Fruit fly (Drosophila melanogaster) whole organism, embryonic: ENCODE data around the gene CG7276.

ENCODE experiments used
- Blimp-1 ChIP-seq: fragments of 200-800 bp; sonication (Bioruptor generic); optimal IDR thresholded peaks from 3 replicates; lab custom pipeline; 2018; ENCODE audit warnings: missing biosample characterization, missing genetic modification characterization, mild to moderate bottlenecking, moderate library complexity, missing genetic modification reagents
- CG10267 ChIP-seq: fragments of 200-800 bp; sonication (Bioruptor generic); optimal IDR thresholded peaks from 2 replicates; lab custom pipeline; 2018; ENCODE audit warnings: missing biosample characterization, mild to moderate bottlenecking, missing genetic modification characterization, moderate library complexity
- CG11085 ChIP-seq: fragments of 200-800 bp; sonication (Bioruptor generic); IDR thresholded peaks from 2 replicates; pipeline ENCODE4 v1.3.6; 2022; ENCODE audit warnings: missing biosample characterization, missing genetic modification characterization
- CG11695 ChIP-seq: fragments of 200-800 bp; sonication (Bioruptor generic); IDR thresholded peaks from 3 replicates; pipeline ENCODE4 v1.3.6; 2022; ENCODE audit warnings: missing biosample characterization, missing genetic modification characterization
- CG13424 ChIP-seq: fragments of 200-800 bp; sonication (Bioruptor generic); optimal IDR thresholded peaks from 2 replicates; lab custom pipeline; 2019; ENCODE audit warnings: missing biosample characterization, mild to moderate bottlenecking, missing genetic modification characterization, moderate library complexity
- CG14014 ChIP-seq: fragments of 200-800 bp; sonication (Bioruptor generic); IDR thresholded peaks from 2 replicates; pipeline ENCODE4 v1.3.6; 2022; ENCODE audit warnings: missing biosample characterization, missing genetic modification characterization
- CG16815 ChIP-seq: fragments of 200-800 bp; sonication (Bioruptor generic); optimal IDR thresholded peaks from 3 replicates; lab custom pipeline; 2017; ENCODE audit warnings: missing biosample characterization, mild to moderate bottlenecking, missing genetic modification characterization
- CG2678 ChIP-seq: fragments of 200-800 bp; sonication (Bioruptor generic); optimal IDR thresholded peaks from 3 replicates; lab custom pipeline; 2019; ENCODE audit warnings: missing biosample characterization, mild to moderate bottlenecking, missing genetic modification characterization, moderate library complexity
- CG2875 ChIP-seq: fragments of 200-800 bp; sonication (Bioruptor generic); optimal IDR thresholded peaks from 2 replicates; lab custom pipeline; 2017; ENCODE audit warnings: missing biosample characterization, mild to moderate bottlenecking, missing genetic modification characterization, missing genetic modification reagents
- CG31441 ChIP-seq: fragments of 200-800 bp; sonication (Bioruptor generic); IDR thresholded peaks from 2 replicates; pipeline ENCODE4 v1.3.6; 2022; ENCODE audit warnings: missing biosample characterization, missing genetic modification characterization
- CG32532 ChIP-seq: fragments of 200-800 bp; sonication (Bioruptor generic); IDR thresholded peaks from 2 replicates; pipeline ENCODE4 v1.3.6; 2022; ENCODE audit warnings: missing biosample characterization, missing genetic modification characterization
- CG34376 ChIP-seq: fragments of 200-800 bp; sonication (Bioruptor generic); optimal IDR thresholded peaks from 2 replicates; lab custom pipeline; 2018; ENCODE audit warnings: missing biosample characterization, mild to moderate bottlenecking, missing genetic modification characterization
- CG3726 ChIP-seq: fragments of 200-800 bp; sonication (Bioruptor generic); IDR thresholded peaks from 3 replicates; pipeline ENCODE4, ENCODE4 v1.3.6; 2022; ENCODE audit warnings: missing biosample characterization, missing genetic modification characterization
- CG42726 ChIP-seq: fragments of 200-800 bp; sonication (Bioruptor generic); IDR thresholded peaks from 2 replicates; pipeline ENCODE4 v1.3.6; 2022; ENCODE audit warnings: missing biosample characterization, missing genetic modification characterization; ENCODE audit not compliant: partially characterized antibody
- CG4424 ChIP-seq: fragments of 200-800 bp; sonication (Bioruptor generic); optimal IDR thresholded peaks from 3 replicates; lab custom pipeline; 2016; ENCODE audit warnings: missing biosample characterization, missing genetic modification characterization
- CG4730 ChIP-seq: fragments of 200-800 bp; sonication (Bioruptor generic); IDR thresholded peaks from 2 replicates; pipeline ENCODE4 v1.3.6; 2022; ENCODE audit warnings: missing biosample characterization, missing genetic modification characterization
- CG9932 ChIP-seq: fragments of 200-800 bp; sonication (Bioruptor generic); IDR thresholded peaks from 2 replicates; pipeline ENCODE4 v1.3.6; 2022; ENCODE audit warnings: missing biosample characterization, missing genetic modification characterization
- Dad ChIP-seq: fragments of 200-800 bp; sonication (Bioruptor generic); optimal IDR thresholded peaks from 3 replicates; lab custom pipeline; 2016; ENCODE audit warnings: missing biosample characterization, missing genetic modification characterization
- Doc2 ChIP-seq: fragments of 200-800 bp; sonication (Bioruptor generic); IDR thresholded peaks from 2 replicates; pipeline ENCODE4 v1.3.6; 2022; ENCODE audit warnings: missing biosample characterization, missing genetic modification characterization
- HLH54F ChIP-seq: fragments of 200-800 bp; sonication (Bioruptor generic); optimal IDR thresholded peaks from 3 replicates; lab custom pipeline; 2016; ENCODE audit warnings: missing biosample characterization, missing genetic modification characterization
- Hand ChIP-seq: fragments of 200-800 bp; sonication (Bioruptor generic); optimal IDR thresholded peaks from 2 replicates; lab custom pipeline; 2017; ENCODE audit warnings: mild to moderate bottlenecking, missing biosample characterization, missing genetic modification reagents, missing genetic modification characterization
- MBD-R2 ChIP-seq: fragments of 200-800 bp; sonication (Bioruptor generic); IDR thresholded peaks from 2 replicates; pipeline ENCODE4 v1.3.6; 2022; ENCODE audit warnings: missing biosample characterization, missing genetic modification characterization
- Mrtf ChIP-seq: fragments of 200-800 bp; sonication (Bioruptor generic); IDR thresholded peaks from 3 replicates; pipeline ENCODE4 v1.3.6; 2022; ENCODE audit warnings: missing biosample characterization, missing genetic modification characterization
- Oaz ChIP-seq: fragments of 200-800 bp; sonication (Bioruptor generic); IDR thresholded peaks from 2 replicates; pipeline ENCODE4 v1.3.6; 2022; ENCODE audit warnings: missing biosample characterization, missing genetic modification characterization
- TFAM ChIP-seq: fragments of 200-800 bp; sonication (Bioruptor generic); optimal IDR thresholded peaks from 2 replicates; lab custom pipeline; 2017; ENCODE audit warnings: missing biosample characterization, missing genetic modification characterization, inconsistent platforms
- abd-A ChIP-seq: fragments of 200-800 bp; sonication (Bioruptor generic); optimal IDR thresholded peaks from 3 replicates; lab custom pipeline; 2019; ENCODE audit warnings: missing biosample characterization, mild to moderate bottlenecking, missing genetic modification characterization, moderate library complexity
- ara ChIP-seq: fragments of 200-800 bp; sonication (Bioruptor generic); IDR thresholded peaks from 2 replicates; pipeline ENCODE4 v1.3.6; 2022; ENCODE audit warnings: missing biosample characterization, missing genetic modification characterization
- ato ChIP-seq: fragments of 200-800 bp; sonication (Bioruptor generic); IDR thresholded peaks from 2 replicates; pipeline ENCODE4 v1.3.6; 2022; ENCODE audit warnings: missing biosample characterization, missing genetic modification characterization; ENCODE audit not compliant: partially characterized antibody
- bab2 ChIP-seq: fragments of 200-800 bp; sonication (Bioruptor generic); optimal IDR thresholded peaks from 2 replicates; lab custom pipeline; 2016; ENCODE audit warnings: missing biosample characterization, missing genetic modification characterization
- bigmax ChIP-seq: fragments of 200-800 bp; sonication (Bioruptor generic); optimal IDR thresholded peaks from 2 replicates; lab custom pipeline; 2018; ENCODE audit warnings: missing biosample characterization, mild to moderate bottlenecking, missing genetic modification characterization
- bsh ChIP-seq, 2 experiments: fragments of 200-800 bp; sonication (Bioruptor generic); optimal IDR thresholded peaks; 2 replicates each; lab custom pipeline; 2017 to 2018; ENCODE audit warnings: mild to moderate bottlenecking in 2 of 2, missing biosample characterization in 2 of 2, missing genetic modification characterization in 2 of 2, moderate library complexity in 1 of 2
- eve ChIP-seq, 2 experiments: fragments of >200 bp; optimal IDR thresholded peaks; 2 replicates each; lab custom pipeline; 2017; ENCODE audit warnings: missing biosample characterization in 2 of 2, missing genetic modification characterization in 2 of 2
- fd96Cb ChIP-seq: fragments of 200-800 bp; sonication (Bioruptor generic); optimal IDR thresholded peaks from 2 replicates; lab custom pipeline; 2018; ENCODE audit warnings: missing biosample characterization, mild to moderate bottlenecking, missing genetic modification characterization, moderate library complexity
- fru ChIP-seq: fragments of >200 bp; optimal IDR thresholded peaks from 2 replicates; lab custom pipeline; 2017
- gce ChIP-seq: fragments of 200-800 bp; sonication (Bioruptor generic); IDR thresholded peaks from 3 replicates; pipeline ENCODE4 v1.3.6; 2022; ENCODE audit warnings: missing biosample characterization, missing genetic modification characterization
- gro ChIP-seq: fragments of 200-800 bp; sonication (Bioruptor generic); optimal IDR thresholded peaks from 2 replicates; lab custom pipeline; 2016; ENCODE audit warnings: missing biosample characterization, missing genetic modification characterization
- hb ChIP-seq: fragments of 200-800 bp; sonication (Bioruptor generic); IDR thresholded peaks from 3 replicates; pipeline ENCODE4 v1.3.6; 2022; ENCODE audit warnings: missing biosample characterization, missing genetic modification characterization; ENCODE audit not compliant: partially characterized antibody
- hkb ChIP-seq, 2 experiments: fragments of 200-800 bp in 1 of 2; fragments of >200 bp in 1 of 2; sonication (Bioruptor generic) in 1 of 2; IDR thresholded peaks in 1 of 2; optimal IDR thresholded peaks in 1 of 2; 2 replicates each; pipeline versions ENCODE4 v1.3.6 to Lab custom; 2017 to 2022; ENCODE audit warnings: missing biosample characterization in 1 of 2, missing genetic modification characterization in 1 of 2
- insv ChIP-seq, 2 experiments: fragments of 200-800 bp; sonication (Bioruptor generic); optimal IDR thresholded peaks; 3 replicates each; lab custom pipeline; 2016 to 2018; ENCODE audit warnings: missing biosample characterization in 2 of 2, missing genetic modification characterization in 2 of 2
- jing ChIP-seq: fragments of 200-800 bp; sonication (Bioruptor generic); optimal IDR thresholded peaks from 2 replicates; lab custom pipeline; 2018; ENCODE audit warnings: missing biosample characterization, mild to moderate bottlenecking, missing genetic modification characterization
- lab ChIP-seq: fragments of 200-800 bp; sonication (Bioruptor generic); optimal IDR thresholded peaks from 3 replicates; lab custom pipeline; 2017; ENCODE audit warnings: missing biosample characterization, missing genetic modification characterization, mild to moderate bottlenecking, moderate library complexity, missing genetic modification reagents
- otp ChIP-seq: fragments of 200-800 bp; sonication (Bioruptor generic); IDR thresholded peaks from 3 replicates; pipeline ENCODE4, ENCODE4 v1.3.6; 2022; ENCODE audit warnings: missing biosample characterization, missing genetic modification characterization
- pho ChIP-seq: fragments of 200-800 bp; sonication (Bioruptor generic); optimal IDR thresholded peaks from 2 replicates; lab custom pipeline; 2016; ENCODE audit warnings: missing biosample characterization, missing genetic modification characterization
- repo ChIP-seq: fragments of 200-800 bp; sonication (Bioruptor generic); optimal IDR thresholded peaks from 2 replicates; lab custom pipeline; 2016; ENCODE audit warnings: missing biosample characterization, missing genetic modification characterization
- so ChIP-seq: fragments of 200-800 bp; sonication (Bioruptor generic); IDR thresholded peaks from 3 replicates; pipeline ENCODE4 v1.3.6; 2022; ENCODE audit warnings: missing biosample characterization, missing genetic modification characterization
- sr ChIP-seq: fragments of 200-800 bp; sonication (Bioruptor generic); IDR thresholded peaks from 3 replicates; pipeline ENCODE4 v1.3.6; 2022; ENCODE audit warnings: missing biosample characterization, missing genetic modification characterization
- unpg ChIP-seq: fragments of 200-800 bp; sonication (Bioruptor generic); optimal IDR thresholded peaks from 3 replicates; lab custom pipeline; 2018; ENCODE audit warnings: missing biosample characterization, mild to moderate bottlenecking, missing genetic modification characterization, moderate library complexity
- vfl ChIP-seq: fragments of 200-800 bp; sonication (Bioruptor generic); optimal IDR thresholded peaks from 2 replicates; lab custom pipeline; 2016; ENCODE audit warnings: missing biosample characterization, missing genetic modification characterization
- zfh2 ChIP-seq: fragments of 200-800 bp; sonication (Bioruptor generic); optimal IDR thresholded peaks from 2 replicates; lab custom pipeline; 2016; ENCODE audit warnings: missing biosample characterization, missing genetic modification characterization

Gene CG7276

dm6 chr3L:15500813-15501645, 3.0 kb downstream of the CG7276 start, which contains the start of gene CG7272 (continued):
- TF ChIP-seq gce (GFP tag; lab: Robert Waterston, UW) (0 out of 3 replicates have a peak, but pooled peaks have one; percentile 41), fd96Cb (tag; lab: Kevin White, UChicago) (no peak), fru (no peak), CG9932 (GFP tag; lab: Robert Waterston, UW) (peak; percentile 36; the same call in 1 of the 2 replicates), ara (GFP tag; lab: Robert Waterston, UW) (no peak), CG31441 (GFP tag; lab: Robert Waterston, UW) (no peak), gro (GFP tag; lab: Kevin White, UChicago) (no peak), CG4730 (GFP tag; lab: Robert Waterston, UW) (no peak), HLH54F (GFP tag; lab: Kevin White, UChicago) (no peak), otp (GFP tag; lab: Robert Waterston, UW) (0 out of 3 replicates have a peak, but pooled peaks have one; percentile 6), CG11085 (no peak), Blimp-1 (GFP tag; lab: Kevin White, UChicago) (peak; percentile 17), MBD-R2 (GFP tag; lab: Robert Waterston, UW) (peak; percentile 43), zfh2 (GFP tag; lab: Kevin White, UChicago) (peak; percentile 20), TFAM (GFP tag; lab: Kevin White, UChicago) (no peak), CG2875 (GFP tag; lab: Kevin White, UChicago) (no peak), CG16815 (GFP tag; lab: Kevin White, UChicago) (no peak), CG42726 (GFP tag; lab: Robert Waterston, UW) (no peak), bab2 (GFP tag; lab: Kevin White, UChicago) (peak; percentile 8), Mrtf (GFP tag; lab: Robert Waterston, UW) (no peak), CG32532 (GFP tag; lab: Robert Waterston, UW) (peak; percentile 47), CG34376 (peak; percentile 52), pho (peak; percentile 22), CG2678 (peak; percentile 24), hkb (optimal IDR thresholded peaks at IDR 0.05; lab: Kevin White, UChicago) (no peak), hkb (GFP tag; IDR thresholded peaks at IDR 0.05; lab: Robert Waterston, UW) (0 out of 2 replicates have a peak, but pooled peaks have one; percentile 32), so (GFP tag; lab: Robert Waterston, UW) (0 out of 3 replicates have a peak, but pooled peaks have one; percentile 14), lab (peak; percentile 44), insv (GFP tag; optimal IDR thresholded peaks at IDR 0.05; lab: Kevin White, UChicago) (no peak), CG10267 (no peak), Dad (no peak), CG4424 (GFP tag; lab: Kevin White, UChicago) (no peak), bigmax (GFP tag; lab: Kevin White, UChicago) (peak; percentile 27), repo (GFP tag; lab: Kevin White, UChicago) (no peak), Hand (GFP tag; lab: Kevin White, UChicago) (no peak), CG3726 (GFP tag; lab: Robert Waterston, UW) (no peak), unpg (GFP tag; lab: Kevin White, UChicago) (peak; percentile 7), bsh (GFP tag; optimal IDR thresholded peaks at IDR 0.05; lab: Kevin White, UChicago) (no peak), vfl (GFP tag; lab: Kevin White, UChicago) (no peak), sr (GFP tag; lab: Robert Waterston, UW) (no peak), CG13424 (tag; lab: Kevin White, UChicago) (no peak), eve (GFP tag; optimal IDR thresholded peaks at IDR 0.05; lab: Kevin White, UChicago) (no peak), abd-A (peak; percentile 55), hb (no peak), ato (GFP tag; lab: Robert Waterston, UW) (peak; percentile 51; the same call in 1 of the 2 replicates), CG11695 (GFP tag; lab: Robert Waterston, UW) (no peak), Doc2 (GFP tag; lab: Robert Waterston, UW) (no peak), jing (no peak), CG14014 (GFP tag; lab: Robert Waterston, UW) (no peak; the same call in 1 of the 2 replicates), Oaz (no peak)
